Worm (Caenorhabditis elegans): ENCODE measurements around the gene srj-13.

ce11 chrV:7369578-7369977, 32.9 kb upstream of the srj-13 start, which contains the start of gene srj-14:
- TF ChIP-seq tbx-2 (tag; optimal IDR thresholded peaks at IDR 0.05) (no peak), snpc-4 (tag; optimal IDR thresholded peaks at IDR 0.05) (no peak), mep-1 (tag; optimal IDR thresholded peaks at IDR 0.05) (no peak)

All from whole organism, L1 larva.